Fruit fly (Drosophila melanogaster): Measurements from ENCODE around the gene COX5A.

COX5A gene

DNA sequence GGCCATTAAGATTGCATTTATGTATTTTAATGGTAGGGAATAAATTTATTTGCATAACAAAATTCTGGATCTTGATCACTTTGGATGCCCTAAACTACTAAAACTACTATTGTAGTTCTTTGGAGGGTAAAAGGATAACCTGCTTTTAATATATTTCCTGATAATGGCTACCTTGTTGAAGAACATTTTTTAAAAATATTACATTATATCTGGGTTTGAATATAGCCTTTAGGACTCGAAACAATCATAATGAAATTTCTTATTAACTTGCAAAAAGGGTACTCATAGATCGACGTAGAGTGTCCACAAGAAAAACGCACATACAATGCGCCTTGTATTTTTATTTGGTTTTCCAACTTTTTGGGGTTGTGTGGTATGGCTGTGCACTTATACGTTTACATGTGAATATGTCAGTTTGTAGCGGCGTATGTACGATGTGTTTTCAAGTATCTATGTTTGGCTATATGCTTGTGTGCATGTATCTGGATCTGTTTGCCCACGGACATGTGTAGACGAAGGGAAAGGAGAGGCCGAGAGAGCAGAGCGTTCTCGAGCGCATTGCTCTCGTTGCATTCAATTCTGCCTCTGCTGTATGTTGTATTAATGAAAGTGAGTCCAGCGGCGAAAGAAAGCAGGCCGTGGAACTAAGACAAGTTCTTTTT, 39.7 kb upstream of the COX5A start (continued):
- TF ChIP-seq dan (GFP tag; IDR thresholded peaks at IDR 0.05) (no peak), Pdp1 (GFP tag; optimal IDR thresholded peaks at IDR 0.05) (peak; percentile 65 to 74), CG10431 (GFP tag; optimal IDR thresholded peaks at IDR 0.05) (peak; percentile 63), CG3281 (GFP tag; optimal IDR thresholded peaks at IDR 0.05) (no peak), GATAe (GFP tag; conservative IDR thresholded peaks at IDR 0.05) (no peak), Mrtf (GFP tag; IDR thresholded peaks at IDR 0.05) (no peak), CG5180 (GFP tag; optimal IDR thresholded peaks at IDR 0.05) (no peak), CG8290 (GFP tag; optimal IDR thresholded peaks at IDR 0.05) (peak; percentile 86), CG8290 (tag; optimal IDR thresholded peaks at IDR 0.05) (peak in 1 of 2 experiments; percentile 22), CG33557 (GFP tag; optimal IDR thresholded peaks at IDR 0.05) (peak; percentile 78), NC2α (GFP tag; optimal IDR thresholded peaks at IDR 0.05) (peak; percentile 19), Abd-B (GFP tag; optimal IDR thresholded peaks at IDR 0.05) (peak; percentile 81), CG13624 (GFP tag; optimal IDR thresholded peaks at IDR 0.05) (no peak), CG4854 (GFP tag; optimal IDR thresholded peaks at IDR 0.05) (peak; percentile 53), Chrac-16 (GFP tag; optimal IDR thresholded peaks at IDR 0.05) (peak; percentile 78), Gsc (GFP tag; IDR thresholded peaks at IDR 0.05) (peak; percentile 61), B-H2 (GFP tag; optimal IDR thresholded peaks at IDR 0.05) (no peak), CG11696 (GFP tag; IDR thresholded peaks at IDR 0.05) (no peak), Vsx1 (GFP tag; optimal IDR thresholded peaks at IDR 0.05) (peak; percentile 41), pum (GFP tag; optimal IDR thresholded peaks at IDR 0.05) (peak; percentile 39), h (optimal IDR thresholded peaks at IDR 0.05) (no peak), row (GFP tag; IDR thresholded peaks at IDR 0.05) (peak; percentile 75), gsb-n (tag; optimal IDR thresholded peaks at IDR 0.05) (peak; percentile 91), CG16815 (GFP tag; optimal IDR thresholded peaks at IDR 0.05) (peak; percentile 78), CG13123 (GFP tag; optimal IDR thresholded peaks at IDR 0.05) (peak; percentile 55), gfzf (GFP tag; optimal IDR thresholded peaks at IDR 0.05) (no peak), trem (tag; optimal IDR thresholded peaks at IDR 0.05) (peak; percentile 81), crp (GFP tag; optimal IDR thresholded peaks at IDR 0.05) (no peak), Usf (GFP tag; optimal IDR thresholded peaks at IDR 0.05) (peak; percentile 78), org-1 (GFP tag; optimal IDR thresholded peaks at IDR 0.05) (peak; percentile 30), ci (GFP tag; IDR thresholded peaks at IDR 0.05) (peak; percentile 70; the same call in 1 of the 3 replicates), emc (GFP tag; optimal IDR thresholded peaks at IDR 0.05) (no peak), ssp (GFP tag; IDR thresholded peaks at IDR 0.05) (peak; percentile 49; the same call in 1 of the 2 replicates), CG15011 (GFP tag; optimal IDR thresholded peaks at IDR 0.05) (peak; percentile 46), Elba2 (GFP tag; optimal IDR thresholded peaks at IDR 0.05) (no peak), gro (GFP tag; optimal IDR thresholded peaks at IDR 0.05) (no peak), esg (GFP tag; conservative IDR thresholded peaks at IDR 0.05) (peak; percentile 28; the same call in 1 of the 2 replicates), danr (GFP tag; IDR thresholded peaks at IDR 0.05) (no peak), Sin3A (optimal IDR thresholded peaks at IDR 0.05) (no peak), CG12071 (GFP tag; optimal IDR thresholded peaks at IDR 0.05) (no peak), ac (GFP tag; optimal IDR thresholded peaks at IDR 0.05) (peak; percentile 35), Optix (GFP tag; IDR thresholded peaks at IDR 0.05) (peak; percentile 27; the same call in 1 of the 3 replicates), Blimp-1 (GFP tag; optimal IDR thresholded peaks at IDR 0.05) (no peak), CG7987 (GFP tag; optimal IDR thresholded peaks at IDR 0.05) (no peak), cas (GFP tag; IDR thresholded peaks at IDR 0.05) (no peak), slp2 (GFP tag; optimal IDR thresholded peaks at IDR 0.05) (peak; percentile 58), odd (GFP tag; optimal IDR thresholded peaks at IDR 0.05) (peak; percentile 63), cad (GFP tag; optimal IDR thresholded peaks at IDR 0.05) (no peak), ems (GFP tag; optimal IDR thresholded peaks at IDR 0.05) (peak; percentile 16), CG4282 (GFP tag; optimal IDR thresholded peaks at IDR 0.05) (no peak), ap (GFP tag; IDR thresholded peaks at IDR 0.05) (peak; percentile 58)

Measured in whole organism, embryonic.